Worm (Caenorhabditis elegans) whole organism, late embryonic: ENCODE measurements around the gene spc-1.

Source experiments
- K09A11.1 ChIP-seq: sonication (generic microtip); optimal IDR thresholded peaks from 2 replicates; lab custom pipeline; 2017; ENCODE audit warnings: antibody characterized with exemption, mild to moderate bottlenecking, missing genetic modification characterization, missing compliant biosample characterization; ENCODE audit not compliant: insufficient read depth
- T23F11.4 ChIP-seq: fragments of 200-800 bp; sonication (Bioruptor generic); optimal IDR thresholded peaks from 2 replicates; lab custom pipeline; 2018; ENCODE audit warnings: mild to moderate bottlenecking, missing genetic modification characterization, missing compliant biosample characterization
- Y22D7AL.16 ChIP-seq: sonication (generic microtip); optimal IDR thresholded peaks from 2 replicates; lab custom pipeline; 2016; ENCODE audit warnings: missing genetic modification characterization, missing compliant biosample characterization
- ahr-1 ChIP-seq: sonication (generic microtip); optimal IDR thresholded peaks from 2 replicates; lab custom pipeline; 2016; ENCODE audit warnings: missing genetic modification characterization, missing compliant biosample characterization
- ceh-18 ChIP-seq: sonication (generic microtip); optimal IDR thresholded peaks from 2 replicates; lab custom pipeline; 2016; ENCODE audit warnings: missing genetic modification characterization, missing compliant biosample characterization
- ceh-19 ChIP-seq: fragments of 200-800 bp; sonication (Bioruptor generic); optimal IDR thresholded peaks from 2 replicates; lab custom pipeline; 2018; ENCODE audit warnings: mild to moderate bottlenecking, missing genetic modification characterization, missing compliant biosample characterization
- ceh-2 ChIP-seq: sonication (generic microtip); optimal IDR thresholded peaks from 2 replicates; lab custom pipeline; 2016; ENCODE audit warnings: missing genotype, missing genetic modification characterization, missing compliant biosample characterization
- ceh-48 ChIP-seq: sonication (generic microtip); optimal IDR thresholded peaks from 2 replicates; lab custom pipeline; 2016; ENCODE audit warnings: missing genetic modification characterization, inconsistent platforms, missing compliant biosample characterization
- ceh-9 ChIP-seq: sonication (generic microtip); optimal IDR thresholded peaks from 2 replicates; lab custom pipeline; 2016; ENCODE audit warnings: mild to moderate bottlenecking, missing genetic modification characterization, inconsistent platforms, missing compliant biosample characterization
- ets-4 ChIP-seq: sonication (generic microtip); optimal IDR thresholded peaks from 2 replicates; lab custom pipeline; 2016; ENCODE audit warnings: missing genetic modification characterization, missing compliant biosample characterization
- eyg-1 ChIP-seq: sonication (generic microtip); optimal IDR thresholded peaks from 2 replicates; lab custom pipeline; 2016; ENCODE audit warnings: missing genotype, missing genetic modification characterization, missing compliant biosample characterization
- fkh-6 ChIP-seq: sonication (generic microtip); optimal IDR thresholded peaks from 2 replicates; lab custom pipeline; 2016; ENCODE audit warnings: missing genetic modification characterization, missing compliant biosample characterization
- hlh-30 ChIP-seq: sonication (generic microtip); optimal IDR thresholded peaks from 2 replicates; lab custom pipeline; 2017; ENCODE audit warnings: antibody characterized with exemption, missing genetic modification characterization, missing compliant biosample characterization; ENCODE audit not compliant: insufficient read depth
- hlh-8 ChIP-seq: sonication (generic microtip); optimal IDR thresholded peaks from 2 replicates; lab custom pipeline; 2016; ENCODE audit warnings: missing genotype, missing genetic modification characterization, missing compliant biosample characterization
- lim-6 ChIP-seq: sonication (generic microtip); optimal IDR thresholded peaks from 2 replicates; lab custom pipeline; 2016; ENCODE audit warnings: missing genetic modification characterization, missing compliant biosample characterization
- nfya-1 ChIP-seq: sonication (generic microtip); optimal IDR thresholded peaks from 2 replicates; lab custom pipeline; 2017; ENCODE audit warnings: missing genetic modification characterization, mild to moderate bottlenecking, missing compliant biosample characterization, antibody characterized with exemption, moderate library complexity
- nhr-11 ChIP-seq: fragments of 150-350 bp; optimal IDR thresholded peaks from 2 replicates; lab custom pipeline; 2014; ENCODE audit warnings: missing biosample characterization, missing genetic modification characterization
- nhr-232 ChIP-seq: sonication (generic microtip); optimal IDR thresholded peaks from 2 replicates; lab custom pipeline; 2016; ENCODE audit warnings: missing genetic modification characterization, missing compliant biosample characterization
- pat-9 ChIP-seq: fragments of 200-800 bp; sonication (Bioruptor generic); optimal IDR thresholded peaks from 2 replicates; lab custom pipeline; 2018; ENCODE audit warnings: mild to moderate bottlenecking, missing genetic modification characterization, moderate library complexity, missing compliant biosample characterization
- ref-2 ChIP-seq: sonication (generic microtip); optimal IDR thresholded peaks from 2 replicates; lab custom pipeline; 2016; ENCODE audit warnings: missing genetic modification characterization, missing compliant biosample characterization
- tbx-2 ChIP-seq: sonication (generic microtip); optimal IDR thresholded peaks from 2 replicates; lab custom pipeline; 2016; ENCODE audit warnings: missing genetic modification characterization, missing compliant biosample characterization
- unc-3 ChIP-seq, 2 experiments: fragments of 200-800 bp in 1 of 2; sonication (Bioruptor generic) in 1 of 2; sonication (generic microtip) in 1 of 2; conservative IDR thresholded peaks in 1 of 2; optimal IDR thresholded peaks in 1 of 2; 2 replicates each; pipeline versions ENCODE4 v1.3.6 to Lab custom; 2016 to 2022; ENCODE audit warnings: missing compliant biosample characterization in 2 of 2, missing genetic modification characterization in 2 of 2, missing genetic modification reagents in 1 of 2
- unc-55 ChIP-seq: sonication (generic microtip); optimal IDR thresholded peaks from 2 replicates; lab custom pipeline; 2017; ENCODE audit warnings: missing biosample characterization, missing genetic modification reagents, missing genetic modification characterization
- zip-5 ChIP-seq: sonication (generic microtip); optimal IDR thresholded peaks from 2 replicates; lab custom pipeline; 2016; ENCODE audit warnings: missing genetic modification characterization, missing compliant biosample characterization
- ztf-16 ChIP-seq: sonication (generic microtip); optimal IDR thresholded peaks from 2 replicates; lab custom pipeline; 2017; ENCODE audit warnings: missing genetic modification characterization, missing compliant biosample characterization

The spc-1 gene

DNA sequence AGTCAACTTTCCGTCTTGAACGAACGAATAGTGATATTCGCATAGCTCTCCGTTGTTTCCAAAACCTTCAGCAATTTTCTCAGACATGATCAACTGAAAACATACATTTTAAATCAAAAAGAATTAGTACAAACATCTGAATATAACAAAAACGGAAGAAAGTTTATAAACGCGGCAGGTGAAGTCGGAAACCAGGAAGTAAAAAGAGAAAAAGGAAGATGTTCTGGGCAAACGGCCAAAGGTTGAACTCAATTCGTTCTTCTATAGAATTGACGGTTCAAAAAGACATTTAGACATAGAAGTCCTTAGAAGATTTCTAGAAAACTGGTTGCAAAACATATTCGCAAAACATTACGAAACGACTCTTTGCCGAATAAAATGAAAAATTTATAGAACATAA, 39.6 kb downstream of the spc-1 start, which contains the start of gene F52E4.5:
F52E4.5 (minus strand) TSS at position 101 of the 400 bp plus-strand sequence.
- TF ChIP-seq unc-55 = no peak
- TF ChIP-seq K09A11.1 = no peak
- TF ChIP-seq pat-9 = no peak
- no peak for TF ChIP-seq nfya-1 (tag; lab: Kevin White, UChicago)
- no peak for TF ChIP-seq nhr-232
- no peak for TF ChIP-seq ceh-19 (GFP tag; lab: Kevin White, UChicago)
- no peak for TF ChIP-seq unc-3 (GFP tag; conservative IDR thresholded peaks at IDR 0.05; lab: Robert Waterston, UW)
- TF ChIP-seq unc-3 (tag; optimal IDR thresholded peaks at IDR 0.05; lab: Kevin White, UChicago) = no peak
- no peak for TF ChIP-seq nhr-11 (tag; lab: Kevin White, UChicago)
- TF ChIP-seq zip-5 = no peak
- no peak for TF ChIP-seq hlh-8
- TF ChIP-seq eyg-1 (tag; lab: Kevin White, UChicago) = no peak
- TF ChIP-seq ceh-2 = no peak
- no peak for TF ChIP-seq ahr-1 (tag; lab: Kevin White, UChicago)
- no peak for TF ChIP-seq Y22D7AL.16 (tag; lab: Kevin White, UChicago)
- no peak for TF ChIP-seq hlh-30
- no peak for TF ChIP-seq ceh-48 (tag; lab: Kevin White, UChicago)

DNA sequence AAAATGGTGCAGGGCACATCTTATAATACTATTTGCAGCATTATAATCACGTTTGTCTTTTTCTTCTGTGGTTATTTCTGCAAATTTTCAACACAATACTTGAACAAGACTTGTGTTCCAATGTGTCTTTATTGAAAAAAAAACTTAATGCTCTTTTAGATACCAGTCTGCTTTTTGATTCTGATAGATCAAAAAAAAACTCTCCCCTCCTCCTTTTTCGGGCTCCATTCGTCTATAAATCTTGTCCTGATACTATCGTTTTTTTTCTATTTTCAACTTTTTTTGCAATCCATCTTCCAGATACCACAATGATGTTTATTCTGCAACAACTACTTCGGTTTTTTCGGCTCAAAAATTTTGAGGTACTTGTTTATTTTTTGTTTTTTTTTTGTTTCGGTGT, 46.1 kb downstream of the spc-1 start, which contains the start of gene twk-16:
twk-16 (plus strand) TSS at position 301 of the 400 bp plus-strand sequence.
- TF ChIP-seq lim-6 (tag; lab: Kevin White, UChicago) (no peak), pat-9 (no peak), ceh-9 (tag; lab: Kevin White, UChicago) (no peak), ceh-18 (tag; lab: Kevin White, UChicago) (no peak), nhr-232 (no peak), ztf-16 (tag; lab: Kevin White, UChicago) (no peak), ceh-2 (no peak), T23F11.4 (GFP tag; lab: Kevin White, UChicago) (no peak), fkh-6 (tag; lab: Kevin White, UChicago) (no peak)

DNA sequence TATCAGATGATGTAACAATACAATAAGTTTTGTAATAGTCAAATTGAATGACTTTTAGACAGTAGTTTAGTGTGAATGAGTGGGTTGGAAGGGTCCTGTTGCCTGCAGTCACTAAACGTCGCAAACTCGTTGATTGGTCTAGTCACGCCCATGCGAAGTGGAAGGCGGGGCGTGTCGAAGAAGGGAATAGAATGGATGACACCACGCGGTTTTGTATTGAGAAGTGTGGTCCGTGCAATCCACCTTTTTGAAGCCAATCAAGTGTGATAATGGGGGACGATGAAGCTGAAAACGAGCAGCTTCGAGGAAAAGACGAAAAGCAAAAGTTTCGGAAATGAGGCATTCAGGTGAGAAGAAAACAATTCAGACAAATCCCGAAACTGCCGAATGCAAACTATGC, 56.6 kb downstream of the spc-1 start, which contains the start of gene ceh-31:
ceh-31 (minus strand) TSS at position 101 of the 400 bp plus-strand sequence.
- TF ChIP-seq nfya-1 (tag; lab: Kevin White, UChicago) = no peak
- no peak for TF ChIP-seq ets-4 (tag; lab: Kevin White, UChicago)
- TF ChIP-seq tbx-2 (tag; lab: Kevin White, UChicago) = no peak
- TF ChIP-seq ref-2 = peak; percentile 36
